Fruit fly (Drosophila melanogaster) S2 (cell line): ENCODE measurements around the gene CG1983.

ENCODE experiments used
- CG8478 ChIP-seq: fragments of >200 bp; optimal IDR thresholded peaks from 2 replicates; lab custom pipeline; 2018
- CTCF ChIP-seq, 2 experiments: fragments of >200 bp; optimal IDR thresholded peaks; 2 replicates each; lab custom pipeline; 2018

DNA sequence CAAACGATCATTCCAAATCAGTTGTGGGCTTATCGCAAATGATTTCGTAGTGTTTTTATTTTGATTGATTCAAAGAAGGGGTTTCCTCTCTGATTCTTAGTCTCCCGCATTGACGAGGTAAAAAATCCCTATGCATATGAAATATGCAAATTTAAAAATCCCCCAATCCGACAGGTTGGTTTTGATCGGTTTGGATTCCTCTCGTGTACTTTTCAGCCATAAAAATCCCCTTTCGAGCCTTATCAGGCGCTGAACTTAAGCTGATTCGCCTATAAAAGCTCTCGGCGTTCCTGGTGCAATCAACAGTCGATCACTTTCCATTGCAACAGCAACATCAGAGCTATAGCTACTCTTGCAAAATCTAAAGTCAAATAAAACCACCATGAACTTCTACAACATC, 34.4 kb upstream of the CG1983 start, which contains the start of gene CecA2:
- TF ChIP-seq CG8478 (lab: Kevin White, UChicago): no peak
- TF ChIP-seq CTCF (optimal IDR thresholded peaks at IDR 0.05; lab: Kevin White, UChicago): no peak
